Fruit fly (Drosophila melanogaster) whole organism, embryonic: ENCODE measurements around the gene CG42342.
A peak's percentile ranks its signal among the peaks of the same experiment; 100 is the strongest.

Source experiments
- CG10209 ChIP-seq: fragments of 200-800 bp; sonication (Bioruptor generic); optimal IDR thresholded peaks from 3 replicates; lab custom pipeline; 2017; ENCODE audit warnings: missing biosample characterization, mild to moderate bottlenecking, missing genetic modification characterization, missing genetic modification reagents
- CG11093 ChIP-seq: fragments of 200-800 bp; sonication (Bioruptor generic); IDR thresholded peaks from 3 replicates; pipeline ENCODE4 v1.3.6; 2022; ENCODE audit warnings: missing biosample characterization, missing genetic modification characterization
- CG12236 ChIP-seq: fragments of 200-800 bp; sonication (Bioruptor generic); optimal IDR thresholded peaks from 2 replicates; lab custom pipeline; 2016; ENCODE audit warnings: missing biosample characterization, missing genetic modification characterization
- CG1233 ChIP-seq: fragments of 200-800 bp; sonication (Bioruptor generic); optimal IDR thresholded peaks from 4 replicates; lab custom pipeline; 2018; ENCODE audit warnings: missing biosample characterization, mild to moderate bottlenecking, missing genetic modification characterization
- CG12942 ChIP-seq: fragments of 200-800 bp; sonication (Bioruptor generic); optimal IDR thresholded peaks from 3 replicates; lab custom pipeline; 2016; ENCODE audit warnings: missing biosample characterization, missing genetic modification characterization
- CG13424 ChIP-seq: fragments of 200-800 bp; sonication (Bioruptor generic); optimal IDR thresholded peaks from 2 replicates; lab custom pipeline; 2019; ENCODE audit warnings: missing biosample characterization, mild to moderate bottlenecking, missing genetic modification characterization, moderate library complexity
- CG15011 ChIP-seq: fragments of 200-800 bp; sonication (Bioruptor generic); optimal IDR thresholded peaks from 3 replicates; lab custom pipeline; 2018; ENCODE audit warnings: missing biosample characterization, mild to moderate bottlenecking, missing genetic modification characterization
- CG17359 ChIP-seq: fragments of 200-800 bp; sonication (Bioruptor generic); optimal IDR thresholded peaks from 3 replicates; lab custom pipeline; 2018; ENCODE audit warnings: missing biosample characterization, mild to moderate bottlenecking, missing genetic modification characterization, moderate library complexity
- CG18599 ChIP-seq: fragments of 200-800 bp; sonication (Bioruptor generic); optimal IDR thresholded peaks from 3 replicates; lab custom pipeline; 2017; ENCODE audit warnings: missing biosample characterization, missing genetic modification characterization, mild to moderate bottlenecking, moderate library complexity, missing genetic modification reagents
- CG30020 ChIP-seq: fragments of 200-800 bp; optimal IDR thresholded peaks from 2 replicates; lab custom pipeline; 2019; ENCODE audit warnings: missing biosample characterization, mild to moderate bottlenecking, missing genetic modification characterization, moderate library complexity
- CG31388 ChIP-seq: fragments of 200-800 bp; sonication (Bioruptor generic); optimal IDR thresholded peaks from 2 replicates; lab custom pipeline; 2016; ENCODE audit warnings: missing biosample characterization, missing genetic modification characterization
- CG4424 ChIP-seq: fragments of 200-800 bp; sonication (Bioruptor generic); optimal IDR thresholded peaks from 3 replicates; lab custom pipeline; 2016; ENCODE audit warnings: missing biosample characterization, missing genetic modification characterization
- CG4707 ChIP-seq: fragments of 200-800 bp; sonication (Bioruptor generic); optimal IDR thresholded peaks from 2 replicates; lab custom pipeline; 2018; ENCODE audit warnings: missing biosample characterization, mild to moderate bottlenecking, missing genetic modification characterization, moderate library complexity
- CG6254 ChIP-seq: fragments of 200-800 bp; sonication (Bioruptor generic); optimal IDR thresholded peaks from 3 replicates; lab custom pipeline; 2017; ENCODE audit warnings: mild to moderate bottlenecking, missing biosample characterization, missing genetic modification reagents, missing genetic modification characterization
- CG7357 ChIP-seq: fragments of 200-800 bp; sonication (Bioruptor generic); IDR thresholded peaks from 3 replicates; pipeline ENCODE4 v1.3.6; 2022; ENCODE audit warnings: missing biosample characterization, missing genetic modification characterization
- CG7556 ChIP-seq: fragments of 200-800 bp; sonication (Bioruptor generic); optimal IDR thresholded peaks from 2 replicates; lab custom pipeline; 2017; ENCODE audit warnings: missing biosample characterization, mild to moderate bottlenecking, missing genetic modification characterization
- CG7745 ChIP-seq: fragments of 200-800 bp; sonication (Bioruptor generic); optimal IDR thresholded peaks from 2 replicates; lab custom pipeline; 2018; ENCODE audit warnings: missing biosample characterization, mild to moderate bottlenecking, missing genetic modification characterization, moderate library complexity
- CG7839 ChIP-seq: fragments of 200-800 bp; sonication (Bioruptor generic); optimal IDR thresholded peaks from 3 replicates; lab custom pipeline; 2018; ENCODE audit warnings: missing biosample characterization, mild to moderate bottlenecking, missing genetic modification characterization, moderate library complexity
- CG7987 ChIP-seq: fragments of 200-800 bp; sonication (Bioruptor generic); optimal IDR thresholded peaks from 2 replicates; lab custom pipeline; 2018; ENCODE audit warnings: missing biosample characterization, mild to moderate bottlenecking, missing genetic modification characterization, moderate library complexity
- CG8281 ChIP-seq: fragments of 200-800 bp; sonication (Bioruptor generic); optimal IDR thresholded peaks from 2 replicates; lab custom pipeline; 2018; ENCODE audit warnings: missing biosample characterization, mild to moderate bottlenecking, missing genetic modification characterization, moderate library complexity
- Dek ChIP-seq: fragments of 200-800 bp; sonication (Bioruptor generic); optimal IDR thresholded peaks from 3 replicates; lab custom pipeline; 2019; ENCODE audit warnings: missing biosample characterization, mild to moderate bottlenecking, missing genetic modification characterization, moderate library complexity
- Dref ChIP-seq: fragments of 200-800 bp; sonication (Bioruptor generic); IDR thresholded peaks from 2 replicates; pipeline ENCODE4 v1.3.6; 2022; ENCODE audit warnings: missing biosample characterization, missing genetic modification characterization
- GATAe ChIP-seq: fragments of 200-800 bp; sonication (Bioruptor generic); conservative IDR thresholded peaks from 2 replicates; pipeline ENCODE4 v1.3.6; 2022; ENCODE audit warnings: missing biosample characterization, missing genetic modification characterization
- HHEX ChIP-seq: fragments of 200-800 bp; sonication (Bioruptor generic); optimal IDR thresholded peaks from 3 replicates; lab custom pipeline; 2017; ENCODE audit warnings: missing biosample characterization, mild to moderate bottlenecking, missing genetic modification characterization, missing genetic modification reagents
- Hmx ChIP-seq: fragments of 200-800 bp; sonication (Bioruptor generic); optimal IDR thresholded peaks from 2 replicates; lab custom pipeline; 2016; ENCODE audit warnings: missing biosample characterization, missing genetic modification characterization
- Hr3 ChIP-seq: fragments of 200-800 bp; sonication (Bioruptor generic); optimal IDR thresholded peaks from 3 replicates; lab custom pipeline; 2016; ENCODE audit warnings: missing biosample characterization, missing genetic modification characterization
- Hr51 ChIP-seq, 2 experiments: fragments of 200-800 bp; sonication (Bioruptor generic); optimal IDR thresholded peaks; 2 replicates in 1 of 2; 3 replicates in 1 of 2; lab custom pipeline; 2016 to 2018; ENCODE audit warnings: missing biosample characterization in 2 of 2, missing genetic modification characterization in 2 of 2, mild to moderate bottlenecking in 1 of 2, moderate library complexity in 1 of 2
- Hr78 ChIP-seq, 2 experiments: fragments of 200-800 bp in 1 of 2; fragments of >200 bp in 1 of 2; sonication (Bioruptor generic) in 1 of 2; optimal IDR thresholded peaks; 2 replicates each; lab custom pipeline; 2017 to 2019; ENCODE audit warnings: missing biosample characterization in 2 of 2, missing genetic modification characterization in 2 of 2, mild to moderate bottlenecking in 1 of 2, moderate library complexity in 1 of 2
- Kr ChIP-seq: fragments of 200-800 bp; sonication (Bioruptor generic); optimal IDR thresholded peaks from 2 replicates; lab custom pipeline; 2017; ENCODE audit warnings: missing biosample characterization, mild to moderate bottlenecking, missing genetic modification characterization
- NFAT ChIP-seq: fragments of 200-800 bp; sonication (Bioruptor generic); IDR thresholded peaks from 2 replicates; pipeline ENCODE4 v1.3.6; 2022; ENCODE audit warnings: missing biosample characterization, missing genetic modification characterization
- Sox102F ChIP-seq: fragments of 200-800 bp; sonication (Bioruptor generic); optimal IDR thresholded peaks from 2 replicates; lab custom pipeline; 2018; ENCODE audit warnings: missing biosample characterization, mild to moderate bottlenecking, missing genetic modification characterization, moderate library complexity
- Xrp1 ChIP-seq: fragments of 200-800 bp; sonication (Bioruptor generic); IDR thresholded peaks from 2 replicates; pipeline ENCODE4 v1.3.6; 2022; ENCODE audit warnings: missing biosample characterization, missing genetic modification characterization
- al ChIP-seq: fragments of 200-800 bp; sonication (Bioruptor generic); IDR thresholded peaks from 2 replicates; pipeline ENCODE4 v1.3.6; 2022; ENCODE audit warnings: missing biosample characterization, missing genetic modification characterization
- ara ChIP-seq: fragments of 200-800 bp; sonication (Bioruptor generic); IDR thresholded peaks from 2 replicates; pipeline ENCODE4 v1.3.6; 2022; ENCODE audit warnings: missing biosample characterization, missing genetic modification characterization
- bab2 ChIP-seq: fragments of 200-800 bp; sonication (Bioruptor generic); optimal IDR thresholded peaks from 2 replicates; lab custom pipeline; 2016; ENCODE audit warnings: missing biosample characterization, missing genetic modification characterization
- bsh ChIP-seq, 2 experiments: fragments of 200-800 bp; sonication (Bioruptor generic); optimal IDR thresholded peaks; 2 replicates each; lab custom pipeline; 2017 to 2018; ENCODE audit warnings: mild to moderate bottlenecking in 2 of 2, missing biosample characterization in 2 of 2, missing genetic modification characterization in 2 of 2, moderate library complexity in 1 of 2
- chm ChIP-seq: fragments of 200-800 bp; sonication (Bioruptor generic); IDR thresholded peaks from 2 replicates; pipeline ENCODE4 v1.3.6; 2022; ENCODE audit warnings: missing biosample characterization, missing genetic modification characterization
- dan ChIP-seq: fragments of 200-800 bp; sonication (Bioruptor generic); IDR thresholded peaks from 2 replicates; pipeline ENCODE4 v1.3.6; 2022; ENCODE audit warnings: missing biosample characterization, missing genetic modification characterization
- hbn ChIP-seq: fragments of 200-800 bp; sonication (Bioruptor generic); IDR thresholded peaks from 2 replicates; pipeline ENCODE4 v1.3.6; 2022; ENCODE audit warnings: missing biosample characterization, missing genetic modification characterization; ENCODE audit not compliant: partially characterized antibody
- inv ChIP-seq: fragments of 200-800 bp; sonication (Bioruptor generic); IDR thresholded peaks from 2 replicates; pipeline ENCODE4 v1.3.6; 2022; ENCODE audit warnings: missing biosample characterization, missing genetic modification characterization; ENCODE audit not compliant: partially characterized antibody
- lmd ChIP-seq: fragments of 200-800 bp; sonication (Bioruptor generic); IDR thresholded peaks from 2 replicates; pipeline ENCODE4 v1.3.6; 2022; ENCODE audit warnings: missing biosample characterization, missing genetic modification characterization
- nerfin-2 ChIP-seq: fragments of 200-800 bp; sonication (Bioruptor generic); IDR thresholded peaks from 2 replicates; pipeline ENCODE4 v1.3.6; 2022; ENCODE audit warnings: missing biosample characterization, missing genetic modification characterization; ENCODE audit not compliant: partially characterized antibody
- onecut ChIP-seq: fragments of 200-800 bp; sonication (Bioruptor generic); IDR thresholded peaks from 2 replicates; pipeline ENCODE4 v1.3.6; 2022; ENCODE audit warnings: missing biosample characterization, missing genetic modification characterization
- phol ChIP-seq: fragments of 200-800 bp; sonication (Bioruptor generic); optimal IDR thresholded peaks from 3 replicates; lab custom pipeline; 2018; ENCODE audit warnings: missing biosample characterization, mild to moderate bottlenecking, missing genetic modification characterization, moderate library complexity
- pnt ChIP-seq: fragments of 200-800 bp; sonication (Bioruptor generic); optimal IDR thresholded peaks from 3 replicates; lab custom pipeline; 2016; ENCODE audit warnings: missing biosample characterization, missing genetic modification characterization
- run ChIP-seq: fragments of 200-800 bp; sonication (Bioruptor generic); optimal IDR thresholded peaks from 3 replicates; lab custom pipeline; 2018; ENCODE audit warnings: missing biosample characterization, mild to moderate bottlenecking, missing genetic modification characterization
- so ChIP-seq: fragments of 200-800 bp; sonication (Bioruptor generic); IDR thresholded peaks from 3 replicates; pipeline ENCODE4 v1.3.6; 2022; ENCODE audit warnings: missing biosample characterization, missing genetic modification characterization
- sr ChIP-seq: fragments of 200-800 bp; sonication (Bioruptor generic); IDR thresholded peaks from 3 replicates; pipeline ENCODE4 v1.3.6; 2022; ENCODE audit warnings: missing biosample characterization, missing genetic modification characterization
- unc-4 ChIP-seq: fragments of 200-800 bp; sonication (Bioruptor generic); IDR thresholded peaks from 2 replicates; pipeline ENCODE4 v1.3.6; 2022; ENCODE audit warnings: missing biosample characterization, missing genetic modification characterization; ENCODE audit not compliant: partially characterized antibody
- vfl ChIP-seq: fragments of 200-800 bp; sonication (Bioruptor generic); optimal IDR thresholded peaks from 2 replicates; lab custom pipeline; 2016; ENCODE audit warnings: missing biosample characterization, missing genetic modification characterization

Gene CG42342

dm6 chr3R:16496209-16496608 is 6.4 kb upstream of the CG42342 start (continued):
- no peak for TF ChIP-seq GATAe
- TF ChIP-seq CG18599 (GFP tag; lab: Kevin White, UChicago) = peak; percentile 13
- no peak for TF ChIP-seq NFAT
- TF ChIP-seq sr (GFP tag; lab: Robert Waterston, UW) = peak; percentile 64; the same call in 2 of the 3 replicates
- TF ChIP-seq CG7745 (tag; lab: Kevin White, UChicago) = no peak
- no peak for TF ChIP-seq CG15011 (GFP tag; lab: Kevin White, UChicago)
- peak; percentile 67 to 74 for TF ChIP-seq bsh (GFP tag; optimal IDR thresholded peaks at IDR 0.05; lab: Kevin White, UChicago)
- no peak for TF ChIP-seq CG12942 (GFP tag; lab: Kevin White, UChicago)
- TF ChIP-seq CG4424 (GFP tag; lab: Kevin White, UChicago) = peak; percentile 15
- TF ChIP-seq CG12236 (GFP tag; lab: Kevin White, UChicago) = peak; percentile 13
- TF ChIP-seq hbn (GFP tag; lab: Robert Waterston, UW) = no peak
- TF ChIP-seq Hr78 (GFP tag; optimal IDR thresholded peaks at IDR 0.05; lab: Kevin White, UChicago) = peak in 1 of 2 experiments; percentile 29
- no peak for TF ChIP-seq bab2
- TF ChIP-seq CG6254 (GFP tag; lab: Kevin White, UChicago) = peak; percentile 35
- no peak for TF ChIP-seq so (GFP tag; lab: Robert Waterston, UW)
- TF ChIP-seq Hr51 (GFP tag; optimal IDR thresholded peaks at IDR 0.05; lab: Kevin White, UChicago) = peak in 1 of 2 experiments; percentile 80
- TF ChIP-seq ara (GFP tag; lab: Robert Waterston, UW) = no peak
- peak; percentile 52 for TF ChIP-seq CG7556 (GFP tag; lab: Kevin White, UChicago)
- no peak for TF ChIP-seq unc-4 (GFP tag; lab: Robert Waterston, UW)
- TF ChIP-seq phol (tag; lab: Kevin White, UChicago) = peak; percentile 77
- TF ChIP-seq run (tag; lab: Kevin White, UChicago) = peak; percentile 27
- peak; percentile 14 for TF ChIP-seq CG8281 (tag; lab: Kevin White, UChicago)
- no peak for TF ChIP-seq CG17359 (tag; lab: Kevin White, UChicago)
- TF ChIP-seq CG10209 (GFP tag; lab: Kevin White, UChicago) = no peak
- peak; percentile 3 for TF ChIP-seq pnt (GFP tag; lab: Kevin White, UChicago)
- TF ChIP-seq Hr3 (GFP tag; lab: Kevin White, UChicago) = peak; percentile 5
- TF ChIP-seq HHEX (GFP tag; lab: Kevin White, UChicago) = no peak
- peak; percentile 5 for TF ChIP-seq Dek (tag; lab: Kevin White, UChicago)
- TF ChIP-seq CG13424 = peak; percentile 72
- 0 out of 3 replicates have a peak, but pooled peaks have one; percentile 34 for TF ChIP-seq CG7357 (GFP tag; lab: Robert Waterston, UW)

DNA sequence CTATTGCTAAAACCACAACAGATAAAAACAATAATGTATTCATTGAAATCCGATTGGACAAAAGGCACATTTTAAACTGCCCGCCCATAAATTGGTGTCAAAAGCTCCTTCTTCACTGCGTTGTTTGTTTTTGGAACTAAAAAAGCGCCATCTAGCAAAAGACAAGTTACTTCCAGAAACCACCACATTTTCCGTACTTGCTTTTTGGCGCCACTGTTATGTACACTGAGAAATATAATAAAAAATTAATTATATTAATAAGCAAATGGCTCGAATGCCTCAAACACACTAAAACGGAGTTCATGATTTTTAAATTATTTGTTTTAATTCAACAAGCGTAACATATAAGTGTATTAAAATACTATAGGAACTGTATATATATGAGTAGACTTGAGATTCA is 5.2 kb upstream of the CG42342 start:
- TF ChIP-seq nerfin-2 (GFP tag; lab: Robert Waterston, UW) = no peak
- TF ChIP-seq CG31388 (GFP tag; lab: Kevin White, UChicago) = no peak
- TF ChIP-seq vfl (GFP tag; lab: Kevin White, UChicago) = peak; percentile 45
- TF ChIP-seq chm = peak; percentile 87
- TF ChIP-seq onecut (GFP tag; lab: Robert Waterston, UW) = peak; percentile 81
- no peak for TF ChIP-seq Dref (GFP tag; lab: Robert Waterston, UW)
- TF ChIP-seq Xrp1 (GFP tag; lab: Robert Waterston, UW) = peak; percentile 91
- peak; percentile 86 for TF ChIP-seq lmd (GFP tag; lab: Robert Waterston, UW)
- peak; percentile 71 for TF ChIP-seq al
- peak; percentile 12 for TF ChIP-seq CG15011 (GFP tag; lab: Kevin White, UChicago)
- TF ChIP-seq Hmx (GFP tag; lab: Kevin White, UChicago) = no peak
- peak; percentile 88 for TF ChIP-seq CG7839 (tag; lab: Kevin White, UChicago)
- no peak for TF ChIP-seq inv (GFP tag; lab: Robert Waterston, UW)
- peak; percentile 64 for TF ChIP-seq CG4707
- TF ChIP-seq CG30020 (tag; lab: Kevin White, UChicago) = no peak
- TF ChIP-seq Sox102F (GFP tag; lab: Kevin White, UChicago) = peak; percentile 92
- peak; percentile 85 for TF ChIP-seq CG7987
- no peak for TF ChIP-seq Kr (GFP tag; lab: Kevin White, UChicago)
- TF ChIP-seq CG11093 = peak; percentile 68; the same call in 1 of the 3 replicates
- no peak for TF ChIP-seq dan (GFP tag; lab: Robert Waterston, UW)
- peak; percentile 77 for TF ChIP-seq CG1233 (GFP tag; lab: Kevin White, UChicago)
